Worm (Caenorhabditis elegans): ENCODE data around the gene smc-6.

smc-6 gene

ce11 chrII:11588304-11588703 lies 9.8 kb downstream of the smc-6 start:
- TF ChIP-seq W03F9.2 (tag; optimal IDR thresholded peaks at IDR 0.05), result no peak
- no peak for TF ChIP-seq him-1 (tag; optimal IDR thresholded peaks at IDR 0.05)
- no peak for TF ChIP-seq dao-5 (tag; optimal IDR thresholded peaks at IDR 0.05)

DNA sequence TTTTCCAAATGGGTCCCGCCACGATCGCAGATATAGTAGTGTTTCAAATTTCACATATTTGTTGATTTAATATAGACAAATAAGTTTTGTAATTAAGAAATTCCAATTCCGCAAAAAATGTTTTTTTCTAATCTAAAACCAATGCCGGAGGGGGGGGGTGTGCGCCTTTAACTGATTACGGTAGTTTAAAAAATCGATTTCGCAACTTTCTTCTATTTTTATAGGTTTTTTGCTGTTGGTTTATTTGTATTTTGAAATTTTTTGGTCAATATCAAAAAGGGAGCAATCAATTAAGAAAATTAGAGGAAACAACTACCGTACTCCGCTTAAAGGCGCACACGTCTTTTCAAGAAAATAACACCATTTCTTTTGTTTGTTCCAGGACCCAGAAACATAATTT lies 13.0 kb downstream of the smc-6 start:
- no peak for TF ChIP-seq dao-5 (tag; optimal IDR thresholded peaks at IDR 0.05)
- no peak for TF ChIP-seq him-1 (tag; optimal IDR thresholded peaks at IDR 0.05)
- TF ChIP-seq W03F9.2 (tag; optimal IDR thresholded peaks at IDR 0.05), result no peak

DNA sequence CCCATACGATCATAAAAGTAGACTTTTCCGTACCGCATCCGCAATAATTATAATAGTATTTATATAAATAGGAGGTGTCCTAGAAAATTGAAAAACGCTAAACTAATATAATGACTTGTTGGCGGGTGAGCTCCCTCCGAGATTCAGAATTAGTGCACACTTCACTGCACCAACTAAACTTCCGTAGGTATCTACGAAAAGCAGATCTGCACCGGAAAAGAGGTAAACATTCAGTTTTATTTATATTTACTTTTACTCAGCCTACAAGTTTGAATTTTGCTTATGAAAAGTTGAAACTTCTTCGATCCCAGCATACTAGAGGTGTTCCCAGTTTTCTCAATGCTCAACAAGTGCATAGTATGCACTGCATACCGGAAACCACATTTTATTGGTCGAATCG lies 13.5 kb downstream of the smc-6 start, which contains the start of gene F07A11.1:
Gene F07A11.1 (minus strand): TSS at position 101 of the 400 bp plus-strand sequence.
- no peak for TF ChIP-seq dao-5 (tag; optimal IDR thresholded peaks at IDR 0.05)
- TF ChIP-seq him-1 (tag; optimal IDR thresholded peaks at IDR 0.05), result no peak
- TF ChIP-seq W03F9.2 (tag; optimal IDR thresholded peaks at IDR 0.05), result no peak

DNA sequence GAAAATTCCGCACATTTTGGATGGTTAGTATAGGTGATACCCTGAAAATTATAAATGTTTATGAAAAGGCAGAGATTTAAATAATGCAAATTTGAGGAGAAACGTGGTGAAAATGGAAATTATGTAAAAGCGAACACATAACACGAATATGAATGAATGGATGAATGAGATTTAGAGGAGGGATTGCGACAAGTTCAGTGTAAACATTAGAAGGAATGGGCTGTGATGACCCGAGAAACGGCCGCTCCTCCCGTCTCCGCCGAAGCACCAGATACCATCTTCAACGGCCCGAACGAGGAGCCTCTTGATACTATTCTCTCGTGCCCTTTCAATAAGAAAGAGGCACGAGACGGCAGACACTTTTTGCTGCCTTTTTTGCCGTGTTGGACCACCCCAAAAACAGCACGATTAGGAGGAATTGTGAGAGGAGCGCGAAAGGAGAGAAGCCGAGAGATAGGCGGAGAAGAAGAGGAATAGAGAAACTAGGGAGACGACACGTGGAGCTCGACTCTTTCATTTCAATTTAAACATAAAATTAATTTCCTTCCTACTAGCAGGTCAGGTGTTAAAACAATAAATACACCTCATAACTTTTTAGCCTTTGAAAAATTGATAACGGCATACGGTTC lies 17.0 kb downstream of the smc-6 start, which contains the start of gene gfat-1:
Gene gfat-1 (minus strand): TSS at position 51 of the 629 bp plus-strand sequence.
- TF ChIP-seq dao-5 (tag; optimal IDR thresholded peaks at IDR 0.05), result no peak
- TF ChIP-seq him-1 (tag; optimal IDR thresholded peaks at IDR 0.05), result no peak

DNA sequence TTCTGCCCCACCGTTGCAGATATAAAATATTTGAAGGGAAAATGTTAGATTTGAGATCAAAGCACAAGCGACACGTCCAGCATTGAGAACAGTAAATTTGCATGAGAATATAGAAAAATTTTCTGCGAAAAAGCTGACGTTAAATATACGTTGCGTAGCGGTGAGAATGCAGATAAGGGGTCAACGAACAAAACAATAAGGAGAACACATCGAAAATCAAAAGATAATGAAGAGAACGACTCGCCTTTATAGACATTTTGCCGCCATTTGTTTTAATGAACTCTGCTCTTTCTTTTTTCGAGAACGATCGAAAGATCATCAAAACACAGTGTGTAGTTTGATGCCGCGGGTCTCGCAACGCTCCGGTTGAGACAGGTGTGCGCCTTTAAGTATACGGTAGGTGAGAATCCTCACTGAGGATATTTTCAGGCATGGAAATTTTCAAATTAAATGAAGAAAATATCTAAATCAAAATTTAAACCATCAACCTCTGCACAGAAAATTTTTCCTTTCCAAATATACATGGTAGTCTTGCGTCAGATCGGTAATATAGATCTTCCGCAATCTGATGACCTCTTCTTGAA lies 17.7 kb downstream of the smc-6 start:
- no peak for TF ChIP-seq him-1 (tag; optimal IDR thresholded peaks at IDR 0.05)
- TF ChIP-seq dao-5 (tag; optimal IDR thresholded peaks at IDR 0.05), result no peak
- no peak for TF ChIP-seq W03F9.2 (tag; optimal IDR thresholded peaks at IDR 0.05)

DNA sequence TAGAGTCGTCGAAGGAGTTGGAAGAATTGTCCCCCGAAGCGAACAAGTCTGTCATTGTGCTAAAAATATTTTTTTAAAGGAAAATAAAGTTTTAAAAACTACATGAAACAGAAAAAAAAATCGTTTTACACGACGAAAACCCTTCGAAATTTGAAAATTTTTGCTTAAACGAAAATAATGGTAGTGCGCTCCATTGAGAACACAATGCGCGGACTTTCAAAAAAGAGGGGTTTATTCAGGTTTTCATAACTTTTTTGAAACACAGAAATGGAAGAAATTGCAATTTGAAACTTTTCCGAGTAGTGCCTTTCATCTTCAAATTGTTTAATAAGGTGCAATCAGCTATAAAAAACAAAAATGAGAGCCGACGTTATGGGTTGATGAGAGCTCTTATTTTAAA lies 21.2 kb downstream of the smc-6 start, which contains the start of gene npp-5:
Gene npp-5 (minus strand): TSS at position 59 of the 400 bp plus-strand sequence.
- TF ChIP-seq W03F9.2 (tag; optimal IDR thresholded peaks at IDR 0.05), result no peak
- no peak for TF ChIP-seq him-1 (tag; optimal IDR thresholded peaks at IDR 0.05)
- no peak for TF ChIP-seq dao-5 (tag; optimal IDR thresholded peaks at IDR 0.05)

- TF ChIP-seq him-1 (tag; optimal IDR thresholded peaks at IDR 0.05), result no peak
- no peak for TF ChIP-seq dao-5 (tag; optimal IDR thresholded peaks at IDR 0.05)
- TF ChIP-seq W03F9.2 (tag; optimal IDR thresholded peaks at IDR 0.05), result no peak
These were observed 22.2 kb downstream of the smc-6 start, which contains the start of gene F07A11.4 for ce11 chrII:11600711-11601110. TSS of gene F07A11.4 (plus strand) at chrII:11601011.

DNA sequence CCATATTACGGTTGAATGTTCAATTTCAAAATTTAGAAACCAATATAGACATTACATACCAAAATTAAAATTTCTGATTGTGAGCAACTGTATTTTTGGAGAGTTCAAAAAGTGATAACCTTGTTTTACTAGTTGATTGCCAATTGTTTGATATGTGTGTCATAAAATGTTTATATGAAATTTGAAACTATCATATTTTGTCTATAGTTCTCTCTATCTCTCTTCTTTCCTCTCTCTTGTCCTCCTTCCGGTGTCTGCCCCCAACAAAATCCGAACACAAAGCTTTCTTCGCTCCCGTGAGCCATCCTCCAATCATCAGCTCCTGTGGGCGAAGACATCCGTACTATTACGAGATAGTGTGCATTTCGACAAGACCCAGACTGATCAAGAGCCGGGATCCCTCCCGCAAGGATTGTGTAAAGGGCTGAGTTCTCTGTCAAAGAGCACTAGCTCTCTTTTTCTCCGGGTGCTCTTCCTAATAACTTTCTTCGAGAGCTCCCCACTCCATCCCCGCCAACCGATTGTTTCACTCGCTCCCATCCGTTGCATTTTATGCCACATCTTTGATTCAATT lies 24.0 kb downstream of the smc-6 start:
- TF ChIP-seq W03F9.2 (tag; optimal IDR thresholded peaks at IDR 0.05), result no peak
- no peak for TF ChIP-seq him-1 (tag; optimal IDR thresholded peaks at IDR 0.05)
- TF ChIP-seq dao-5 (tag; optimal IDR thresholded peaks at IDR 0.05), result no peak

DNA sequence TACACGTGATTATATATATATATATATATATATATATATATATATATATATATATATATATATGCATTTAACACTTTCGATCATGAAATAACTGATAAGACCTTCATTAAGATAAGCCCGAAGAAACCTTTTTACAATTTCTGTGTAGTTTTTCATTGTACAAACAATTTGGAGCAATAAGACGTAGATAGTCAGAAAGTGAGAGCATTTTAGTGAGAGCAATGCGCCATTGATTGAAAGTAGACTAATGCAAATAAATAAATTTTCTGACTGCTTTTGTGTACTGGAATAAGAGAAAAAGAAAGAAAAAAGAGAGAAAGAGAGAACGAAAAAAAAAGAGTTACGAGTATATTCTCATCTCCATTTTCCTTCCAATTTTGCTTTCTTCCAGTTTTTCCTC lies 26.1 kb downstream of the smc-6 start:
- no peak for TF ChIP-seq him-1 (tag; optimal IDR thresholded peaks at IDR 0.05)
- TF ChIP-seq W03F9.2 (tag; optimal IDR thresholded peaks at IDR 0.05), result no peak
- no peak for TF ChIP-seq dao-5 (tag; optimal IDR thresholded peaks at IDR 0.05)

- TF ChIP-seq him-1 (tag; optimal IDR thresholded peaks at IDR 0.05), result no peak
- TF ChIP-seq W03F9.2 (tag; optimal IDR thresholded peaks at IDR 0.05), result no peak
- no peak for TF ChIP-seq dao-5 (tag; optimal IDR thresholded peaks at IDR 0.05)
These were observed 32.9 kb downstream of the smc-6 start for ce11 chrII:11611462-11611861.

ce11 chrII:11612034-11612723 lies 33.7 kb downstream of the smc-6 start, which contains the start of gene F07A11.5:
TSS of gene F07A11.5 (plus strand) at chrII:11612300.
- no peak for TF ChIP-seq him-1 (tag; optimal IDR thresholded peaks at IDR 0.05)

ce11 chrII:11614103-11614857 lies 35.8 kb downstream of the smc-6 start:
- TF ChIP-seq him-1 (tag; optimal IDR thresholded peaks at IDR 0.05) (no peak), W03F9.2 (tag; optimal IDR thresholded peaks at IDR 0.05) (no peak), dao-5 (tag; optimal IDR thresholded peaks at IDR 0.05) (no peak)

DNA sequence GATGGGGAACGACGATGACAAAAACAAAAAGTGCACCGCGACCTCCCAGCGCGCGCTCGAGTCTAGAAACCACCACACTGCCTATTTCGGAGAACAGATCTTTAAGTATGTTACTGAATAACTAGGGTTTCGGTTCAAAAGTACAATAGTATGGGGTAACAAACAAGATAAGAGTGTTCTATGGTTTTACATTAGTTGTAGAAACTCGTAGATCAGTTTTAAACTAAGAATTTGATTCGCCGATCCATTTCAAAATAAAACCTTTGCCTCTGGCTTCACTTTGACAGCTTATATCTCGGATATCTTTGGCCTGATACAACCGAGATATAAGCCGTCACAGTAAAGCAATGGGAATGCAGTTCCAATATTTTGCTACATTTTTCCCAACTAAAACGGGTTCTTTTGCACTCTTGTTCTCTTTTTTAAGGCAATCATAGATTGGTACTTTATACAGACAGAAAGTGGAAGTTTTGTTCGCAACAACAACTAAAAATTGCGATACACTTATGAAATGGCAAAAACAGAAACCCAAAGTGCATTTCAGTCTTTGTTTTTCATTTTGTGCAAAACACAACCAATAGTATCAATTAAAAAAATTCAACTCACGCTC lies 37.9 kb downstream of the smc-6 start:
- TF ChIP-seq dao-5 (tag; optimal IDR thresholded peaks at IDR 0.05) (no peak), W03F9.2 (tag; optimal IDR thresholded peaks at IDR 0.05) (no peak), him-1 (tag; optimal IDR thresholded peaks at IDR 0.05) (no peak)
